Fruit fly (Drosophila melanogaster): ENCODE measurements around the gene sbm.

The sbm gene

dm6 chrX:14602421-14602846 lies at the start of gene sbm (continued):
- TF ChIP-seq dmrt11E (tag; optimal IDR thresholded peaks at IDR 0.05): no peak
- peak; percentile 40 for TF ChIP-seq jumu (GFP tag; optimal IDR thresholded peaks at IDR 0.05)
- peak; percentile 84 for TF ChIP-seq tna (GFP tag; IDR thresholded peaks at IDR 0.05; ENCODE audit: partially characterized antibody)
- peak; percentile 8 for TF ChIP-seq ab (GFP tag; optimal IDR thresholded peaks at IDR 0.05)
- TF ChIP-seq Antp (GFP tag; optimal IDR thresholded peaks at IDR 0.05): peak; percentile 77
- TF ChIP-seq danr (GFP tag; IDR thresholded peaks at IDR 0.05): no peak
- TF ChIP-seq CG8944 (GFP tag; optimal IDR thresholded peaks at IDR 0.05): peak; percentile 54
- TF ChIP-seq E2f1 (GFP tag; IDR thresholded peaks at IDR 0.05): peak; percentile 49; the same call in 1 of the 2 replicates
- TF ChIP-seq CG8924 (tag; optimal IDR thresholded peaks at IDR 0.05): no peak
- TF ChIP-seq gem (tag; optimal IDR thresholded peaks at IDR 0.05): peak; percentile 31
- peak; percentile 73 for TF ChIP-seq CG32532 (GFP tag; IDR thresholded peaks at IDR 0.05)
- TF ChIP-seq kni (GFP tag; optimal IDR thresholded peaks at IDR 0.05): no peak
- no peak for TF ChIP-seq jing (GFP tag; optimal IDR thresholded peaks at IDR 0.05)
- peak; percentile 49 for TF ChIP-seq CG12155 (GFP tag; optimal IDR thresholded peaks at IDR 0.05)
- TF ChIP-seq CG1832 (GFP tag; optimal IDR thresholded peaks at IDR 0.05): no peak
- TF ChIP-seq Drgx (GFP tag; IDR thresholded peaks at IDR 0.05): peak; percentile 39; the same call in 1 of the 2 replicates
- TF ChIP-seq Trl (optimal IDR thresholded peaks at IDR 0.05): no peak
- peak; percentile 39 for TF ChIP-seq Trl (GFP tag; optimal IDR thresholded peaks at IDR 0.05)
- no peak for TF ChIP-seq sc (optimal IDR thresholded peaks at IDR 0.05)
- TF ChIP-seq sc (GFP tag; optimal IDR thresholded peaks at IDR 0.05): no peak
- TF ChIP-seq pho (GFP tag; optimal IDR thresholded peaks at IDR 0.05): peak; percentile 49
- TF ChIP-seq CG11504 (tag; optimal IDR thresholded peaks at IDR 0.05): peak; percentile 33
- no peak for TF ChIP-seq zen (tag; optimal IDR thresholded peaks at IDR 0.05)
- TF ChIP-seq Mad (GFP tag; optimal IDR thresholded peaks at IDR 0.05): no peak
- no peak for TF ChIP-seq GATAe (GFP tag; conservative IDR thresholded peaks at IDR 0.05)
- no peak for TF ChIP-seq Elba2 (GFP tag; optimal IDR thresholded peaks at IDR 0.05)
- TF ChIP-seq NK7.1 (GFP tag; optimal IDR thresholded peaks at IDR 0.05): no peak
- no peak for TF ChIP-seq CG10267 (tag; optimal IDR thresholded peaks at IDR 0.05)
- no peak for TF ChIP-seq CkIIα-i1 (GFP tag; IDR thresholded peaks at IDR 0.05)
- no peak for TF ChIP-seq CG15696 (tag; optimal IDR thresholded peaks at IDR 0.05)
- TF ChIP-seq sna (GFP tag; IDR thresholded peaks at IDR 0.05; ENCODE audit: partially characterized antibody): peak; percentile 61; the same call in 1 of the 2 replicates
- TF ChIP-seq CG9932 (GFP tag; IDR thresholded peaks at IDR 0.05): peak; percentile 72
- no peak for TF ChIP-seq CG14965 (GFP tag; optimal IDR thresholded peaks at IDR 0.05; ENCODE audit: borderline replicate concordance)
- no peak for TF ChIP-seq gt (GFP tag; IDR thresholded peaks at IDR 0.05)
- peak; percentile 60 for TF ChIP-seq pnt (GFP tag; optimal IDR thresholded peaks at IDR 0.05)
- peak; percentile 19; the same call in 1 of the 2 replicates for TF ChIP-seq ranshi (GFP tag; IDR thresholded peaks at IDR 0.05)
- TF ChIP-seq twi (tag; optimal IDR thresholded peaks at IDR 0.05): no peak
- no peak for TF ChIP-seq CG17612 (GFP tag; IDR thresholded peaks at IDR 0.05)
- peak; percentile 9 for TF ChIP-seq trem (tag; optimal IDR thresholded peaks at IDR 0.05)
- TF ChIP-seq tin (GFP tag; optimal IDR thresholded peaks at IDR 0.05): peak; percentile 55
- TF ChIP-seq Ptx1 (GFP tag; IDR thresholded peaks at IDR 0.05): peak; percentile 60
- no peak for TF ChIP-seq gsb (GFP tag; IDR thresholded peaks at IDR 0.05)
- TF ChIP-seq CG12299 (tag; optimal IDR thresholded peaks at IDR 0.05): no peak
- peak; percentile 28 for TF ChIP-seq her (GFP tag; optimal IDR thresholded peaks at IDR 0.05)
- no peak for TF ChIP-seq sima (GFP tag; optimal IDR thresholded peaks at IDR 0.05)
- TF ChIP-seq MTF-1 (GFP tag; optimal IDR thresholded peaks at IDR 0.05; ENCODE audit: borderline replicate concordance): no peak
- no peak for TF ChIP-seq rib (GFP tag; IDR thresholded peaks at IDR 0.05)
- no peak for TF ChIP-seq emc (GFP tag; optimal IDR thresholded peaks at IDR 0.05)
- TF ChIP-seq Sin3A (optimal IDR thresholded peaks at IDR 0.05): no peak
- no peak for TF ChIP-seq CG1647 (GFP tag; optimal IDR thresholded peaks at IDR 0.05)
- no peak for TF ChIP-seq CG3995 (GFP tag; optimal IDR thresholded peaks at IDR 0.05)
- TF ChIP-seq CG11456 (GFP tag; IDR thresholded peaks at IDR 0.05): peak; percentile 74; the same call in 1 of the 3 replicates
- no peak for TF ChIP-seq CG17912 (GFP tag; optimal IDR thresholded peaks at IDR 0.05)
